Worm (Caenorhabditis elegans) whole organism, L1 larva: ENCODE measurements around the gene srd-11.

Experiments used
- C34B4.2 ChIP-seq: sonication (generic microtip); optimal IDR thresholded peaks from 2 replicates; lab custom pipeline; 2017; ENCODE audit warnings: mild to moderate bottlenecking, missing genetic modification characterization, missing compliant biosample characterization
- F16B12.6 ChIP-seq: fragments of 150-350 bp; optimal IDR thresholded peaks from 2 replicates; lab custom pipeline; 2014; ENCODE audit warnings: missing biosample characterization, missing genetic modification characterization
- Y116A8C.19 ChIP-seq: sonication (generic microtip); optimal IDR thresholded peaks from 2 replicates; lab custom pipeline; 2016; ENCODE audit warnings: missing compliant biosample characterization, missing genetic modification characterization, borderline replicate concordance
- aha-1 ChIP-seq: fragments of 150-350 bp; optimal IDR thresholded peaks from 2 replicates; lab custom pipeline; 2014; ENCODE audit warnings: missing biosample characterization, missing genetic modification characterization
- blmp-1 ChIP-seq: fragments of 150-350 bp; optimal IDR thresholded peaks from 2 replicates; lab custom pipeline; 2014; ENCODE audit warnings: missing biosample characterization, missing genetic modification characterization
- ceh-63 ChIP-seq: fragments of 200-800 bp; sonication (Bioruptor generic); optimal IDR thresholded peaks from 2 replicates; lab custom pipeline; 2018; ENCODE audit warnings: mild to moderate bottlenecking, missing genetic modification characterization, missing compliant biosample characterization
- ceh-88 ChIP-seq: fragments of 200-800 bp; sonication (Bioruptor generic); IDR thresholded peaks from 2 replicates; pipeline ENCODE4 v1.3.6; 2022; ENCODE audit warnings: missing genetic modification characterization, missing compliant biosample characterization
- ceh-90 ChIP-seq: sonication (generic microtip); optimal IDR thresholded peaks from 2 replicates; lab custom pipeline; 2016; ENCODE audit warnings: missing genetic modification characterization, missing compliant biosample characterization
- ces-1 ChIP-seq: fragments of 150-350 bp; optimal IDR thresholded peaks from 2 replicates; lab custom pipeline; 2014; ENCODE audit warnings: missing biosample characterization, missing genetic modification reagents, missing genetic modification characterization
- dpl-1 ChIP-seq, 3 experiments: fragments of 150-350 bp in 2 of 3; sonication (generic microtip) in 1 of 3; optimal IDR thresholded peaks; 2 replicates each; lab custom pipeline; 2014 to 2017; ENCODE audit warnings: missing biosample characterization in 3 of 3, missing genetic modification characterization in 3 of 3, missing genetic modification reagents in 3 of 3
- dsc-1 ChIP-seq: sonication (generic microtip); optimal IDR thresholded peaks from 2 replicates; lab custom pipeline; 2016; ENCODE audit warnings: mild to moderate bottlenecking, missing genetic modification characterization, missing compliant biosample characterization
- efl-1 ChIP-seq, 4 experiments: fragments of 150-350 bp; optimal IDR thresholded peaks in 3 of 4; peaks in 1 of 4; 1 replicate in 1 of 4; 2 replicates in 3 of 4; lab custom pipeline; 2014; ENCODE audit warnings: missing biosample characterization in 2 of 4, missing genetic modification characterization in 2 of 4, missing genetic modification reagents in 2 of 4
- egl-13 ChIP-seq: sonication (generic microtip); optimal IDR thresholded peaks from 2 replicates; lab custom pipeline; 2016; ENCODE audit warnings: missing genotype, missing genetic modification reagents, missing genetic modification characterization, missing compliant biosample characterization
- egl-27 ChIP-seq, 2 experiments: fragments of 150-350 bp in 1 of 2; sonication (generic microtip); optimal IDR thresholded peaks; 3 replicates each; lab custom pipeline; 2017 to 2018; ENCODE audit warnings: missing biosample characterization in 2 of 2, missing genetic modification characterization in 2 of 2, missing genetic modification reagents in 2 of 2
- elt-3 ChIP-seq, 6 experiments: fragments of 150-350 bp in 1 of 6; sonication (generic microtip); optimal IDR thresholded peaks; 2 replicates each; lab custom pipeline; 2017 to 2018; ENCODE audit warnings: missing biosample characterization in 6 of 6, missing genetic modification characterization in 6 of 6, inconsistent platforms in 1 of 6
- ets-5 ChIP-seq: fragments of 200-800 bp; sonication (Bioruptor generic); IDR thresholded peaks from 2 replicates; pipeline ENCODE4 v1.3.6; 2022; ENCODE audit warnings: missing genetic modification characterization, missing compliant biosample characterization
- fkh-10 ChIP-seq: sonication (generic microtip); optimal IDR thresholded peaks from 2 replicates; lab custom pipeline; 2017; ENCODE audit warnings: missing biosample characterization, missing genetic modification reagents, missing genetic modification characterization
- fkh-8 ChIP-seq: sonication (generic microtip); optimal IDR thresholded peaks from 2 replicates; lab custom pipeline; 2016; ENCODE audit warnings: mild to moderate bottlenecking, missing genetic modification characterization, missing compliant biosample characterization
- fos-1 ChIP-seq: fragments of 150-350 bp; optimal IDR thresholded peaks from 2 replicates; lab custom pipeline; 2014; ENCODE audit warnings: missing biosample characterization, missing genetic modification characterization
- grh-1 ChIP-seq: fragments of 200-800 bp; sonication (Bioruptor generic); IDR thresholded peaks from 2 replicates; pipeline ENCODE4 v1.3.6; 2022; ENCODE audit warnings: missing genetic modification reagents, missing genetic modification characterization, missing compliant biosample characterization
- hlh-17 ChIP-seq: fragments of 200-800 bp; sonication (Bioruptor generic); optimal IDR thresholded peaks from 2 replicates; lab custom pipeline; 2018; ENCODE audit warnings: missing genetic modification characterization, mild to moderate bottlenecking, missing compliant biosample characterization, moderate library complexity, borderline replicate concordance
- hlh-4 ChIP-seq: sonication (generic microtip); optimal IDR thresholded peaks from 2 replicates; lab custom pipeline; 2016; ENCODE audit warnings: mild to moderate bottlenecking, missing genetic modification characterization, missing compliant biosample characterization
- hpl-2 ChIP-seq: fragments of 150-350 bp; optimal IDR thresholded peaks from 2 replicates; lab custom pipeline; 2014; ENCODE audit warnings: missing biosample characterization, missing genetic modification reagents, missing genetic modification characterization
- irx-1 ChIP-seq: sonication (generic microtip); optimal IDR thresholded peaks from 2 replicates; lab custom pipeline; 2016; ENCODE audit warnings: missing genetic modification characterization, missing compliant biosample characterization
- isw-1 ChIP-seq: fragments of 200-800 bp; sonication (Bioruptor generic); IDR thresholded peaks from 2 replicates; pipeline ENCODE4 v1.3.6; 2022; ENCODE audit warnings: missing genetic modification characterization, missing compliant biosample characterization
- lin-13 ChIP-seq: fragments of 150-350 bp; optimal IDR thresholded peaks from 2 replicates; lab custom pipeline; 2014; ENCODE audit warnings: missing biosample characterization, missing genetic modification reagents, missing genetic modification characterization
- lin-14 ChIP-seq: fragments of 200-800 bp; sonication (Bioruptor generic); optimal IDR thresholded peaks from 2 replicates; lab custom pipeline; 2018; ENCODE audit warnings: mild to moderate bottlenecking, missing genetic modification characterization, moderate library complexity, missing compliant biosample characterization
- lin-35 ChIP-seq, 2 experiments: fragments of 150-350 bp; optimal IDR thresholded peaks; 2 replicates each; lab custom pipeline; 2014; ENCODE audit warnings: missing biosample characterization in 2 of 2, missing genetic modification characterization in 2 of 2, missing genetic modification reagents in 2 of 2
- lin-39 ChIP-seq: fragments of 150-350 bp; optimal IDR thresholded peaks from 2 replicates; lab custom pipeline; 2014; ENCODE audit warnings: missing biosample characterization, missing genetic modification reagents, missing genetic modification characterization
- lir-3 ChIP-seq: sonication (generic microtip); optimal IDR thresholded peaks from 2 replicates; lab custom pipeline; 2016; ENCODE audit warnings: mild to moderate bottlenecking, missing genetic modification characterization, moderate library complexity, missing compliant biosample characterization; ENCODE audit not compliant: poor library complexity
- lsy-2 ChIP-seq, 2 experiments: fragments of 150-350 bp; optimal IDR thresholded peaks; 2 replicates each; lab custom pipeline; 2014; ENCODE audit warnings: missing biosample characterization in 2 of 2, missing genetic modification characterization in 2 of 2
- mab-9 ChIP-seq: fragments of 200-800 bp; sonication (Bioruptor generic); IDR thresholded peaks from 2 replicates; pipeline ENCODE4 v1.3.6; 2022; ENCODE audit warnings: missing genetic modification reagents, missing genetic modification characterization, missing compliant biosample characterization
- mep-1 ChIP-seq: fragments of 150-350 bp; optimal IDR thresholded peaks from 2 replicates; lab custom pipeline; 2014; ENCODE audit warnings: missing biosample characterization, missing genetic modification characterization
- nhr-20 ChIP-seq: sonication (generic microtip); optimal IDR thresholded peaks from 2 replicates; lab custom pipeline; 2016; ENCODE audit warnings: mild to moderate bottlenecking, missing genetic modification characterization, missing compliant biosample characterization
- nhr-71 ChIP-seq: sonication (generic microtip); optimal IDR thresholded peaks from 2 replicates; lab custom pipeline; 2016; ENCODE audit warnings: mild to moderate bottlenecking, missing genetic modification characterization, moderate library complexity, missing compliant biosample characterization
- nhr-85 ChIP-seq: sonication (generic microtip); peaks from one replicate; lab custom pipeline; 2016; ENCODE audit warnings: missing genetic modification characterization, inconsistent platforms, missing compliant biosample characterization
- nhr-90 ChIP-seq: sonication (generic microtip); optimal IDR thresholded peaks from 2 replicates; lab custom pipeline; 2016; ENCODE audit warnings: mild to moderate bottlenecking, missing genetic modification characterization, missing compliant biosample characterization; ENCODE audit not compliant: poor library complexity
- pag-3 ChIP-seq: sonication (generic microtip); optimal IDR thresholded peaks from 2 replicates; lab custom pipeline; 2017; ENCODE audit warnings: missing genetic modification characterization, mild to moderate bottlenecking, missing compliant biosample characterization, antibody characterized with exemption, borderline replicate concordance; ENCODE audit not compliant: insufficient read depth
- pqm-1 ChIP-seq: sonication (generic microtip); optimal IDR thresholded peaks from 3 replicates; lab custom pipeline; 2017; ENCODE audit warnings: missing biosample characterization, missing genetic modification characterization
- rnt-1 ChIP-seq: sonication (generic microtip); optimal IDR thresholded peaks from 2 replicates; lab custom pipeline; 2016; ENCODE audit warnings: mild to moderate bottlenecking, missing genetic modification characterization, moderate library complexity, missing compliant biosample characterization
- snpc-4 ChIP-seq: fragments of 150-350 bp; optimal IDR thresholded peaks from 2 replicates; lab custom pipeline; 2014; ENCODE audit warnings: missing biosample characterization, missing genetic modification characterization
- snu-23 ChIP-seq: sonication (generic microtip); optimal IDR thresholded peaks from 2 replicates; lab custom pipeline; 2016; ENCODE audit warnings: missing genetic modification characterization, missing compliant biosample characterization
- sox-4 ChIP-seq: sonication (generic microtip); optimal IDR thresholded peaks from 2 replicates; lab custom pipeline; 2016; ENCODE audit warnings: missing genetic modification characterization, missing compliant biosample characterization
- sptf-1 ChIP-seq: fragments of 150-350 bp; optimal IDR thresholded peaks from 2 replicates; lab custom pipeline; 2014; ENCODE audit warnings: missing biosample characterization, missing genetic modification characterization
- sup-37 ChIP-seq: fragments of 200-800 bp; sonication (Bioruptor generic); optimal IDR thresholded peaks from 2 replicates; lab custom pipeline; 2018; ENCODE audit warnings: mild to moderate bottlenecking, missing genetic modification characterization, missing compliant biosample characterization
- unc-130 ChIP-seq: fragments of 150-350 bp; optimal IDR thresholded peaks from 2 replicates; lab custom pipeline; 2017; ENCODE audit warnings: missing biosample characterization, missing genetic modification characterization, inconsistent platforms
- unc-30 ChIP-seq: sonication (generic microtip); optimal IDR thresholded peaks from 2 replicates; lab custom pipeline; 2017; ENCODE audit warnings: missing biosample characterization, missing genetic modification characterization
- unc-86 ChIP-seq: sonication (generic microtip); optimal IDR thresholded peaks from 2 replicates; lab custom pipeline; 2016; ENCODE audit warnings: missing genetic modification characterization, missing compliant biosample characterization
- unc-98 ChIP-seq: fragments of 200-800 bp; sonication (Bioruptor generic); IDR thresholded peaks from 2 replicates; pipeline ENCODE4 v1.3.6; 2022; ENCODE audit warnings: missing genetic modification characterization, missing compliant biosample characterization
- vab-15 ChIP-seq: sonication (generic microtip); optimal IDR thresholded peaks from 2 replicates; lab custom pipeline; 2017; ENCODE audit warnings: missing genotype, mild to moderate bottlenecking, missing genetic modification characterization, missing compliant biosample characterization
- xbp-1 ChIP-seq: sonication (generic microtip); optimal IDR thresholded peaks from 2 replicates; lab custom pipeline; 2016; ENCODE audit warnings: missing genetic modification characterization, missing compliant biosample characterization
- zag-1 ChIP-seq: fragments of 150-350 bp; optimal IDR thresholded peaks from 2 replicates; lab custom pipeline; 2014; ENCODE audit warnings: missing biosample characterization, missing genetic modification characterization

The srd-11 gene

ce11 chrV:13657291-13657690 lies 37.6 kb upstream of the srd-11 start:
- TF ChIP-seq vab-15 (tag; lab: Kevin White, UChicago) (no peak), snu-23 (GFP tag; lab: Kevin White, UChicago) (peak; percentile 91), aha-1 (tag; lab: Kevin White, UChicago) (peak; percentile 42), fos-1 (tag; lab: Kevin White, UChicago) (peak; percentile 10), ceh-88 (GFP tag; lab: Robert Waterston, UW) (peak; percentile 58; the same call in 1 of the 2 replicates), hlh-17 (no peak), mep-1 (tag; lab: Kevin White, UChicago) (peak; percentile 82), snpc-4 (tag; lab: Kevin White, UChicago) (peak; percentile 56), unc-86 (tag; lab: Kevin White, UChicago) (no peak), fkh-10 (GFP tag; lab: Kevin White, UChicago) (no peak), lsy-2 (tag; optimal IDR thresholded peaks at IDR 0.05; lab: Kevin White, UChicago) (peak; percentile 64 to 74), dsc-1 (tag; lab: Kevin White, UChicago) (peak; percentile 65), unc-98 (GFP tag; lab: Robert Waterston, UW) (no peak), pqm-1 (tag; lab: Kevin White, UChicago) (no peak), C34B4.2 (no peak), mab-9 (GFP tag; lab: Robert Waterston, UW) (0 out of 2 replicates have a peak, but pooled peaks have one; percentile 32), blmp-1 (tag; lab: Kevin White, UChicago) (peak; percentile 98), F16B12.6 (tag; lab: Kevin White, UChicago) (no peak), unc-30 (tag; lab: Kevin White, UChicago) (no peak), elt-3 (tag; optimal IDR thresholded peaks at IDR 0.05; lab: Kevin White, UChicago) (peak in 4 of 6 experiments; percentile 32 to 84 (median 74)), egl-13 (no peak), xbp-1 (tag; lab: Kevin White, UChicago) (peak; percentile 63), nhr-85 (peak; percentile 98), zag-1 (tag; lab: Kevin White, UChicago) (no peak), sox-4 (tag; lab: Kevin White, UChicago) (no peak), ceh-90 (tag; lab: Kevin White, UChicago) (no peak), isw-1 (GFP tag; lab: Robert Waterston, UW) (no peak), ceh-63 (GFP tag; lab: Kevin White, UChicago) (no peak), nhr-20 (tag; lab: Kevin White, UChicago) (peak; percentile 97), irx-1 (tag; lab: Kevin White, UChicago) (peak; percentile 40), grh-1 (peak; percentile 62), Y116A8C.19 (tag; lab: Kevin White, UChicago) (no peak), lin-39 (tag; lab: Kevin White, UChicago) (no peak), lin-35 (GFP tag; optimal IDR thresholded peaks at IDR 0.05; lab: Kevin White, UChicago) (peak; percentile 57 to 83), hlh-4 (tag; lab: Kevin White, UChicago) (no peak), dpl-1 (GFP tag; optimal IDR thresholded peaks at IDR 0.05; lab: Kevin White, UChicago) (peak; percentile 40 to 75 (median 43)), nhr-71 (tag; lab: Kevin White, UChicago) (peak; percentile 97), sptf-1 (tag; lab: Kevin White, UChicago) (no peak), egl-27 (tag; optimal IDR thresholded peaks at IDR 0.05; lab: Kevin White, UChicago) (no peak), hpl-2 (GFP tag; lab: Kevin White, UChicago) (peak; percentile 39), lir-3 (peak; percentile 76), ces-1 (no peak), sup-37 (GFP tag; lab: Kevin White, UChicago) (no peak), fkh-8 (no peak), efl-1 (optimal IDR thresholded peaks at IDR 0.05; lab: Kevin White, UChicago) (peak; percentile 27 to 44), efl-1 (GFP tag; optimal IDR thresholded peaks at IDR 0.05 in 1 of 2; lab: Kevin White, UChicago) (peak; percentile 18 to 90), lin-14 (GFP tag; lab: Kevin White, UChicago) (peak; percentile 98), nhr-90 (tag; lab: Kevin White, UChicago) (peak; percentile 89), rnt-1 (tag; lab: Kevin White, UChicago) (peak; percentile 82), ets-5 (GFP tag; lab: Robert Waterston, UW) (no peak), unc-130 (tag; lab: Kevin White, UChicago) (peak; percentile 90), pag-3 (peak; percentile 62), lin-13 (GFP tag; lab: Kevin White, UChicago) (peak; percentile 79)
